Worm (Caenorhabditis elegans) whole organism, L2 larva: Measurements from ENCODE around the gene T28A11.25.

Experiments used
- alr-1 ChIP-seq: fragments of 150-350 bp; optimal IDR thresholded peaks from 2 replicates; lab custom pipeline; 2014; ENCODE audit warnings: missing biosample characterization, missing genetic modification characterization
- aly-2 ChIP-seq: fragments of 150-350 bp; optimal IDR thresholded peaks from 2 replicates; lab custom pipeline; 2014; ENCODE audit warnings: missing biosample characterization, missing genetic modification characterization
- ama-1 ChIP-seq: fragments of 150-350 bp; optimal IDR thresholded peaks from 2 replicates; lab custom pipeline; 2018; ENCODE audit warnings: inconsistent platforms
- elt-3 ChIP-seq: sonication (generic microtip); optimal IDR thresholded peaks from 2 replicates; lab custom pipeline; 2017; ENCODE audit warnings: missing biosample characterization, missing genetic modification characterization
- lin-13 ChIP-seq: fragments of 150-350 bp; optimal IDR thresholded peaks from 2 replicates; lab custom pipeline; 2014; ENCODE audit warnings: missing biosample characterization, missing genetic modification reagents, missing genetic modification characterization
- mab-5 ChIP-seq: fragments of 150-350 bp; optimal IDR thresholded peaks from 2 replicates; lab custom pipeline; 2014; ENCODE audit warnings: missing biosample characterization, missing genetic modification characterization
- nhr-10 ChIP-seq: sonication (generic microtip); optimal IDR thresholded peaks from 2 replicates; lab custom pipeline; 2017; ENCODE audit warnings: missing biosample characterization, missing genetic modification characterization
- nhr-11 ChIP-seq: fragments of 150-350 bp; optimal IDR thresholded peaks from 2 replicates; lab custom pipeline; 2014; ENCODE audit warnings: missing biosample characterization, missing genetic modification characterization
- nhr-25 ChIP-seq: fragments of 150-350 bp; sonication (generic microtip); optimal IDR thresholded peaks from 3 replicates; lab custom pipeline; 2014; ENCODE audit warnings: missing biosample characterization, missing genetic modification characterization
- nhr-6 ChIP-seq: fragments of 150-350 bp; optimal IDR thresholded peaks from 2 replicates; lab custom pipeline; 2014; ENCODE audit warnings: missing biosample characterization, missing genetic modification characterization
- nhr-77 ChIP-seq: fragments of 150-350 bp; optimal IDR thresholded peaks from 2 replicates; lab custom pipeline; 2014; ENCODE audit warnings: missing biosample characterization, missing genetic modification characterization
- skn-1 ChIP-seq: sonication (generic microtip); optimal IDR thresholded peaks from 2 replicates; lab custom pipeline; 2017; ENCODE audit warnings: missing biosample characterization, missing genetic modification characterization
- snpc-4 ChIP-seq: fragments of 150-350 bp; optimal IDR thresholded peaks from 2 replicates; lab custom pipeline; 2014; ENCODE audit warnings: missing biosample characterization, missing genetic modification characterization
- unc-39 ChIP-seq: fragments of 150-350 bp; optimal IDR thresholded peaks from 2 replicates; lab custom pipeline; 2014; ENCODE audit warnings: missing biosample characterization, missing genetic modification characterization

ce11 chrV:3301898-3302297, 20.3 kb downstream of the T28A11.25 start, which contains the start of gene srbc-1:
- TF ChIP-seq nhr-10 (tag; lab: Kevin White, UChicago) = no peak
- TF ChIP-seq ama-1 (lab: Kevin White, UChicago) = no peak
- TF ChIP-seq nhr-77 (tag; lab: Kevin White, UChicago) = no peak
- TF ChIP-seq nhr-25 (tag; lab: Kevin White, UChicago) = no peak
- TF ChIP-seq snpc-4 (tag; lab: Kevin White, UChicago) = no peak
- TF ChIP-seq nhr-6 (tag; lab: Kevin White, UChicago) = no peak
- no peak for TF ChIP-seq aly-2
- TF ChIP-seq elt-3 (tag; lab: Kevin White, UChicago) = no peak
- TF ChIP-seq skn-1 (tag; lab: Kevin White, UChicago) = no peak
- no peak for TF ChIP-seq alr-1
- TF ChIP-seq lin-13 (GFP tag; lab: Kevin White, UChicago) = no peak
- no peak for TF ChIP-seq unc-39 (tag; lab: Kevin White, UChicago)
- no peak for TF ChIP-seq mab-5 (tag; lab: Kevin White, UChicago)
- no peak for TF ChIP-seq nhr-11 (tag; lab: Kevin White, UChicago)
